Fruit fly (Drosophila melanogaster) whole organism, embryonic: ENCODE measurements around the gene CG13996.
A peak's percentile ranks its signal among the peaks of the same experiment; 100 is the strongest.

Source experiments
- Asciz ChIP-seq: fragments of 200-800 bp; sonication (Bioruptor generic); optimal IDR thresholded peaks from 2 replicates; lab custom pipeline; 2017; ENCODE audit warnings: missing biosample characterization, mild to moderate bottlenecking, missing genetic modification characterization, missing genetic modification reagents
- Awh ChIP-seq: fragments of 200-800 bp; sonication (Bioruptor generic); IDR thresholded peaks from 2 replicates; pipeline ENCODE4, ENCODE4 v1.3.6; 2022; ENCODE audit warnings: missing biosample characterization, missing genetic modification characterization
- Bgb ChIP-seq: fragments of 200-800 bp; sonication (Bioruptor generic); IDR thresholded peaks from 2 replicates; pipeline ENCODE4 v1.3.6; 2022; ENCODE audit warnings: missing biosample characterization, missing genetic modification characterization; ENCODE audit not compliant: partially characterized antibody
- CG1024 ChIP-seq: fragments of 200-800 bp; sonication (Bioruptor generic); IDR thresholded peaks from 2 replicates; pipeline ENCODE4 v1.3.6; 2022; ENCODE audit warnings: missing biosample characterization, missing genetic modification characterization
- CG10431 ChIP-seq: fragments of 200-800 bp; sonication (Bioruptor generic); optimal IDR thresholded peaks from 3 replicates; lab custom pipeline; 2018; ENCODE audit warnings: missing biosample characterization, mild to moderate bottlenecking, missing genetic modification characterization
- CG10565 ChIP-seq: fragments of 200-800 bp; sonication (Bioruptor generic); optimal IDR thresholded peaks from 3 replicates; lab custom pipeline; 2016; ENCODE audit warnings: missing biosample characterization, mild to moderate bottlenecking, missing genetic modification characterization
- CG10979 ChIP-seq: fragments of 200-800 bp; sonication (Bioruptor generic); optimal IDR thresholded peaks from 2 replicates; lab custom pipeline; 2018; ENCODE audit warnings: missing biosample characterization, mild to moderate bottlenecking, missing genetic modification characterization, moderate library complexity
- CG11093 ChIP-seq: fragments of 200-800 bp; sonication (Bioruptor generic); IDR thresholded peaks from 3 replicates; pipeline ENCODE4 v1.3.6; 2022; ENCODE audit warnings: missing biosample characterization, missing genetic modification characterization
- CG11696 ChIP-seq: fragments of 200-800 bp; sonication (Bioruptor generic); IDR thresholded peaks from 2 replicates; pipeline ENCODE4 v1.3.6; 2022; ENCODE audit warnings: missing biosample characterization, missing genetic modification characterization
- CG12236 ChIP-seq: fragments of 200-800 bp; sonication (Bioruptor generic); optimal IDR thresholded peaks from 2 replicates; lab custom pipeline; 2016; ENCODE audit warnings: missing biosample characterization, missing genetic modification characterization
- CG15011 ChIP-seq: fragments of 200-800 bp; sonication (Bioruptor generic); optimal IDR thresholded peaks from 3 replicates; lab custom pipeline; 2018; ENCODE audit warnings: missing biosample characterization, mild to moderate bottlenecking, missing genetic modification characterization
- CG2202 ChIP-seq: fragments of 200-800 bp; sonication (Bioruptor generic); optimal IDR thresholded peaks from 2 replicates; lab custom pipeline; 2018; ENCODE audit warnings: missing biosample characterization, mild to moderate bottlenecking, missing genetic modification characterization
- CG2678 ChIP-seq: fragments of 200-800 bp; sonication (Bioruptor generic); optimal IDR thresholded peaks from 3 replicates; lab custom pipeline; 2019; ENCODE audit warnings: missing biosample characterization, mild to moderate bottlenecking, missing genetic modification characterization, moderate library complexity
- CG2712 ChIP-seq: fragments of 200-800 bp; optimal IDR thresholded peaks from 3 replicates; lab custom pipeline; 2019; ENCODE audit warnings: missing biosample characterization, mild to moderate bottlenecking, missing genetic modification characterization, moderate library complexity
- CG32767 ChIP-seq: fragments of 200-800 bp; sonication (Bioruptor generic); IDR thresholded peaks from 2 replicates; pipeline ENCODE4 v1.3.6; 2022; ENCODE audit warnings: missing biosample characterization, missing genetic modification characterization
- CG4404 ChIP-seq: fragments of 200-800 bp; sonication (Bioruptor generic); IDR thresholded peaks from 2 replicates; pipeline ENCODE4 v1.3.6; 2022; ENCODE audit warnings: missing biosample characterization, missing genetic modification characterization
- CG4617 ChIP-seq: fragments of 200-800 bp; sonication (Bioruptor generic); optimal IDR thresholded peaks from 3 replicates; lab custom pipeline; 2016; ENCODE audit warnings: missing biosample characterization, missing genetic modification characterization, borderline replicate concordance
- CG5245 ChIP-seq: fragments of 200-800 bp; sonication (Bioruptor generic); optimal IDR thresholded peaks from 3 replicates; lab custom pipeline; 2016; ENCODE audit warnings: missing biosample characterization, missing genetic modification characterization
- CG5953 ChIP-seq: fragments of 200-800 bp; sonication (Bioruptor generic); IDR thresholded peaks from 2 replicates; pipeline ENCODE4 v1.3.6; 2022; ENCODE audit warnings: missing biosample characterization, missing genetic modification characterization
- CG6254 ChIP-seq: fragments of 200-800 bp; sonication (Bioruptor generic); optimal IDR thresholded peaks from 3 replicates; lab custom pipeline; 2017; ENCODE audit warnings: mild to moderate bottlenecking, missing biosample characterization, missing genetic modification reagents, missing genetic modification characterization
- CG6854 ChIP-seq: fragments of 200-800 bp; sonication (Bioruptor generic); optimal IDR thresholded peaks from 3 replicates; lab custom pipeline; 2017; ENCODE audit warnings: missing biosample characterization, mild to moderate bottlenecking, missing genetic modification characterization
- CG9437 ChIP-seq: fragments of 200-800 bp; sonication (Bioruptor generic); optimal IDR thresholded peaks from 2 replicates; lab custom pipeline; 2018; ENCODE audit warnings: missing biosample characterization, mild to moderate bottlenecking, missing genetic modification characterization
- CG9727 ChIP-seq: fragments of 200-800 bp; sonication (Bioruptor generic); optimal IDR thresholded peaks from 3 replicates; lab custom pipeline; 2017; ENCODE audit warnings: missing biosample characterization, mild to moderate bottlenecking, missing genetic modification characterization
- CHES-1-like ChIP-seq: fragments of 200-800 bp; sonication (Bioruptor generic); optimal IDR thresholded peaks from 2 replicates; lab custom pipeline; 2016; ENCODE audit warnings: missing biosample characterization, missing genetic modification characterization
- CoRest ChIP-seq: fragments of 200-800 bp; sonication (Bioruptor generic); optimal IDR thresholded peaks from 3 replicates; lab custom pipeline; 2018; ENCODE audit warnings: missing biosample characterization, mild to moderate bottlenecking, missing genetic modification characterization, moderate library complexity
- Dip2 ChIP-seq: fragments of 200-800 bp; sonication (Bioruptor generic); IDR thresholded peaks from 2 replicates; pipeline ENCODE4 v1.3.6; 2022; ENCODE audit warnings: missing biosample characterization, missing genetic modification characterization
- Doc2 ChIP-seq: fragments of 200-800 bp; sonication (Bioruptor generic); IDR thresholded peaks from 2 replicates; pipeline ENCODE4 v1.3.6; 2022; ENCODE audit warnings: missing biosample characterization, missing genetic modification characterization
- Hr78 ChIP-seq, 2 experiments: fragments of 200-800 bp in 1 of 2; fragments of >200 bp in 1 of 2; sonication (Bioruptor generic) in 1 of 2; optimal IDR thresholded peaks; 2 replicates each; lab custom pipeline; 2017 to 2019; ENCODE audit warnings: missing biosample characterization in 2 of 2, missing genetic modification characterization in 2 of 2, mild to moderate bottlenecking in 1 of 2, moderate library complexity in 1 of 2
- Hsf ChIP-seq: fragments of 200-800 bp; sonication (Bioruptor generic); optimal IDR thresholded peaks from 3 replicates; lab custom pipeline; 2016; ENCODE audit warnings: missing biosample characterization, missing genetic modification characterization
- Ptx1 ChIP-seq: fragments of 200-800 bp; sonication (Bioruptor generic); IDR thresholded peaks from 2 replicates; pipeline ENCODE4 v1.3.6; 2022; ENCODE audit warnings: missing biosample characterization, missing genetic modification characterization
- Rfx ChIP-seq: fragments of 200-800 bp; sonication (Bioruptor generic); IDR thresholded peaks from 2 replicates; pipeline ENCODE4 v1.3.6; 2022; ENCODE audit warnings: missing biosample characterization, missing genetic modification characterization
- Six4 ChIP-seq: fragments of 200-800 bp; sonication (Bioruptor generic); optimal IDR thresholded peaks from 2 replicates; lab custom pipeline; 2016; ENCODE audit warnings: missing biosample characterization, missing genetic modification characterization
- YL-1 ChIP-seq: fragments of 200-800 bp; sonication (Bioruptor generic); optimal IDR thresholded peaks from 3 replicates; lab custom pipeline; 2017; ENCODE audit warnings: missing biosample characterization, mild to moderate bottlenecking, missing genetic modification characterization
- ac ChIP-seq: fragments of 200-800 bp; sonication (Bioruptor generic); optimal IDR thresholded peaks from 3 replicates; lab custom pipeline; 2017; ENCODE audit warnings: missing biosample characterization, mild to moderate bottlenecking, missing genetic modification characterization
- ara ChIP-seq: fragments of 200-800 bp; sonication (Bioruptor generic); IDR thresholded peaks from 2 replicates; pipeline ENCODE4 v1.3.6; 2022; ENCODE audit warnings: missing biosample characterization, missing genetic modification characterization
- ash1 ChIP-seq: fragments of 200-800 bp; sonication (Bioruptor generic); optimal IDR thresholded peaks from 2 replicates; lab custom pipeline; 2018; ENCODE audit warnings: missing biosample characterization, mild to moderate bottlenecking, missing genetic modification characterization
- az2 ChIP-seq: fragments of 200-800 bp; sonication (Bioruptor generic); optimal IDR thresholded peaks from 3 replicates; lab custom pipeline; 2016; ENCODE audit warnings: missing biosample characterization, missing genetic modification characterization
- en ChIP-seq: fragments of 200-800 bp; sonication (Bioruptor generic); optimal IDR thresholded peaks from 2 replicates; lab custom pipeline; 2016; ENCODE audit warnings: missing biosample characterization, missing genetic modification characterization
- fd3F ChIP-seq: fragments of 200-800 bp; sonication (Bioruptor generic); optimal IDR thresholded peaks from 2 replicates; lab custom pipeline; 2018; ENCODE audit warnings: missing biosample characterization, mild to moderate bottlenecking, missing genetic modification characterization, moderate library complexity
- gce ChIP-seq: fragments of 200-800 bp; sonication (Bioruptor generic); IDR thresholded peaks from 3 replicates; pipeline ENCODE4 v1.3.6; 2022; ENCODE audit warnings: missing biosample characterization, missing genetic modification characterization
- gro ChIP-seq: fragments of 200-800 bp; sonication (Bioruptor generic); optimal IDR thresholded peaks from 2 replicates; lab custom pipeline; 2016; ENCODE audit warnings: missing biosample characterization, missing genetic modification characterization
- jumu ChIP-seq: fragments of 200-800 bp; sonication (Bioruptor generic); optimal IDR thresholded peaks from 3 replicates; lab custom pipeline; 2016; ENCODE audit warnings: missing biosample characterization, missing genetic modification characterization
- kni ChIP-seq: fragments of 200-800 bp; sonication (Bioruptor generic); optimal IDR thresholded peaks from 3 replicates; lab custom pipeline; 2017; ENCODE audit warnings: mild to moderate bottlenecking, missing biosample characterization, missing genetic modification reagents, missing genetic modification characterization
- mam ChIP-seq: fragments of 200-800 bp; sonication (Bioruptor generic); optimal IDR thresholded peaks from 3 replicates; lab custom pipeline; 2016; ENCODE audit warnings: missing biosample characterization, missing genetic modification characterization
- mld ChIP-seq: fragments of 200-800 bp; sonication (Bioruptor generic); IDR thresholded peaks from 3 replicates; pipeline ENCODE4 v1.3.6; 2022; ENCODE audit warnings: missing biosample characterization, missing genetic modification characterization; ENCODE audit not compliant: partially characterized antibody
- phol ChIP-seq: fragments of 200-800 bp; sonication (Bioruptor generic); optimal IDR thresholded peaks from 3 replicates; lab custom pipeline; 2018; ENCODE audit warnings: missing biosample characterization, mild to moderate bottlenecking, missing genetic modification characterization, moderate library complexity
- salm ChIP-seq: fragments of 200-800 bp; sonication (Bioruptor generic); optimal IDR thresholded peaks from 2 replicates; lab custom pipeline; 2018; ENCODE audit warnings: missing biosample characterization, mild to moderate bottlenecking, missing genetic modification characterization
- so ChIP-seq: fragments of 200-800 bp; sonication (Bioruptor generic); IDR thresholded peaks from 3 replicates; pipeline ENCODE4 v1.3.6; 2022; ENCODE audit warnings: missing biosample characterization, missing genetic modification characterization
- tll ChIP-seq, 2 experiments: fragments of 200-800 bp in 1 of 2; fragments of >200 bp in 1 of 2; sonication (Bioruptor generic) in 1 of 2; optimal IDR thresholded peaks; 2 replicates each; lab custom pipeline; 2017 to 2019; ENCODE audit warnings: missing biosample characterization in 2 of 2, missing genetic modification characterization in 2 of 2, mild to moderate bottlenecking in 1 of 2, moderate library complexity in 1 of 2
- toy ChIP-seq: fragments of 200-800 bp; sonication (Bioruptor generic); IDR thresholded peaks from 2 replicates; pipeline ENCODE4 v1.3.6; 2022; ENCODE audit warnings: missing biosample characterization, missing genetic modification characterization

The CG13996 gene

dm6 chr2L:5982334-5982987 lies 38.2 kb upstream of the CG13996 start (continued):
- TF ChIP-seq Ptx1 (GFP tag; lab: Robert Waterston, UW): no peak
- TF ChIP-seq CG5953 (GFP tag; lab: Robert Waterston, UW): no peak
- TF ChIP-seq CG5245 (GFP tag; lab: Kevin White, UChicago): no peak
- TF ChIP-seq ara (GFP tag; lab: Robert Waterston, UW): no peak
- TF ChIP-seq CG10565 (GFP tag; lab: Kevin White, UChicago): no peak
- TF ChIP-seq gce: no peak
- TF ChIP-seq so (GFP tag; lab: Robert Waterston, UW): no peak
- TF ChIP-seq gro: peak; percentile 12
- no peak for TF ChIP-seq CG11696 (GFP tag; lab: Robert Waterston, UW)
- no peak for TF ChIP-seq CG1024 (GFP tag; lab: Robert Waterston, UW)
- TF ChIP-seq CG9727: peak; percentile 21
- no peak for TF ChIP-seq CG2202 (tag; lab: Kevin White, UChicago)
- TF ChIP-seq CG6254 (GFP tag; lab: Kevin White, UChicago): no peak
- TF ChIP-seq Doc2 (GFP tag; lab: Robert Waterston, UW): no peak
- TF ChIP-seq Hr78 (GFP tag; optimal IDR thresholded peaks at IDR 0.05; lab: Kevin White, UChicago): peak in 1 of 2 experiments; percentile 91
- TF ChIP-seq tll (GFP tag; optimal IDR thresholded peaks at IDR 0.05; lab: Kevin White, UChicago): peak in 1 of 2 experiments; percentile 16
- TF ChIP-seq CG11093: no peak
- TF ChIP-seq CG4617 (GFP tag; lab: Kevin White, UChicago): no peak
- TF ChIP-seq Asciz (GFP tag; lab: Kevin White, UChicago): no peak
- peak; percentile 45 for TF ChIP-seq CoRest (tag; lab: Kevin White, UChicago)
- TF ChIP-seq ac (GFP tag; lab: Kevin White, UChicago): peak; percentile 29
- TF ChIP-seq salm: no peak
- TF ChIP-seq Bgb: no peak
- TF ChIP-seq kni (GFP tag; lab: Kevin White, UChicago): peak; percentile 26
- no peak for TF ChIP-seq Rfx (GFP tag; lab: Robert Waterston, UW)
- TF ChIP-seq phol: no peak
- peak; percentile 33 for TF ChIP-seq CG10979 (tag; lab: Kevin White, UChicago)
- TF ChIP-seq jumu (GFP tag; lab: Kevin White, UChicago): peak; percentile 45
- peak; percentile 31 for TF ChIP-seq ash1 (GFP tag; lab: Kevin White, UChicago)
- TF ChIP-seq CG4404: no peak
- TF ChIP-seq CG2678 (tag; lab: Kevin White, UChicago): peak; percentile 20
- no peak for TF ChIP-seq fd3F (GFP tag; lab: Kevin White, UChicago)
- TF ChIP-seq YL-1: peak; percentile 88
- TF ChIP-seq toy: no peak
- TF ChIP-seq CHES-1-like (GFP tag; lab: Kevin White, UChicago): peak; percentile 56
- TF ChIP-seq CG10431 (GFP tag; lab: Kevin White, UChicago): peak; percentile 34
- TF ChIP-seq az2 (GFP tag; lab: Kevin White, UChicago): no peak
- no peak for TF ChIP-seq CG32767
- TF ChIP-seq CG15011 (GFP tag; lab: Kevin White, UChicago): no peak
- no peak for TF ChIP-seq en (GFP tag; lab: Kevin White, UChicago)
- no peak for TF ChIP-seq mam (GFP tag; lab: Kevin White, UChicago)
- TF ChIP-seq Awh: no peak
- peak; percentile 42 for TF ChIP-seq CG2712 (tag; lab: Kevin White, UChicago)
- TF ChIP-seq CG12236: no peak
- peak; percentile 2 for TF ChIP-seq CG6854 (GFP tag; lab: Kevin White, UChicago)
- no peak for TF ChIP-seq Dip2 (GFP tag; lab: Robert Waterston, UW)
- TF ChIP-seq Six4: peak; percentile 8
- peak; percentile 99 for TF ChIP-seq CG9437
- no peak for TF ChIP-seq mld (GFP tag; lab: Robert Waterston, UW)
- TF ChIP-seq Hsf (GFP tag; lab: Kevin White, UChicago): peak; percentile 12
